Worm (Caenorhabditis elegans): Measurements from ENCODE around the gene ins-3.

The ins-3 gene

DNA sequence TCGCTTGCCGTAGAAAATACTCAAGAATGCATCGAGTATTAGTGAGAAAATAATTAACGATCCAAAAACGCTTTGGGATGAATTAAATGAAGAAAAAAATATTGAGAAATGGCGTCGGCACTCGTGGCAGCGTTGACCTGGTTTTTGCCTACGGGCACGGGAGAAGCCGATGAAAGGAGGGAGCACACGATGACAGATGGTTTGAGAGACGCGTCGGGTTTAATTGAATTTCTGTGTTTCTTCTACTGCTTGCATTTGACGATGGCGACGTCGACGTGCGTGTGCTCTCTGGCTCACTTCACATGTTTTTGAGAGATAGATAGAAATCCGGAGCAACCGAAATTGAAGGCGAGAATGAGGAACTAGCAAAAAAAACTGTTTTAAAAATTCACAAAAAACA is 39.9 kb downstream of the ins-3 start:
- TF ChIP-seq elt-3 (tag; optimal IDR thresholded peaks at IDR 0.05) = no peak
- peak; percentile 5 for TF ChIP-seq fkh-10 (GFP tag; optimal IDR thresholded peaks at IDR 0.05)

DNA sequence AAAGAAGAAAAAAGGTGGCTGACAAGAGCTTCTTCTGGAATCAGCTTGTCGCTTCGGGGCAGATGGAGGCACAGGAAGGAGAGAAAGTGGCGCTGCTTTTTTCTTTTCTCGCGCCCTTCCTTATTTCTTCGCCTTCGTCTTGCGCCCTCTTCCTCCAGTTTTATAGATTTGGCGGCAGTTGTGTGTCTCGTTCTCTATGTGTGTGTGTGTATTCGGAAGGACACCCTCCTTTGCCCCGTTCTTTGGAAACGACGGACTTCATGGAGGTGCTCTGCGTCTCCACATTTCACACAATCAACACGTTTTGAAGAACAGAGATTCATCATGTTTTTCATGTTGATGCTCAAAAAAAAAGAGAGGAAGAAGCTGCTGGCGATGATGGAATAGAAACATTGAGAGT is 41.9 kb downstream of the ins-3 start:
- TF ChIP-seq nhr-23 (tag; optimal IDR thresholded peaks at IDR 0.05) = no peak
- no peak for TF ChIP-seq ztf-4 (tag; optimal IDR thresholded peaks at IDR 0.05)
- TF ChIP-seq nhr-76 (tag; optimal IDR thresholded peaks at IDR 0.05) = no peak
- TF ChIP-seq nhr-12 (tag; optimal IDR thresholded peaks at IDR 0.05) = no peak
- TF ChIP-seq ceh-16 (tag; optimal IDR thresholded peaks at IDR 0.05) = no peak
- no peak for TF ChIP-seq ZK546.5 (tag; optimal IDR thresholded peaks at IDR 0.05)
- TF ChIP-seq ceh-28 (tag; optimal IDR thresholded peaks at IDR 0.05) = no peak
- TF ChIP-seq fos-1 (tag; optimal IDR thresholded peaks at IDR 0.05) = no peak
- TF ChIP-seq pha-4 (tag; optimal IDR thresholded peaks at IDR 0.05) = no peak
- no peak for TF ChIP-seq aly-2 (tag; optimal IDR thresholded peaks at IDR 0.05)
- no peak for TF ChIP-seq nhr-67 (tag; optimal IDR thresholded peaks at IDR 0.05)
- no peak for TF ChIP-seq pqm-1 (tag; optimal IDR thresholded peaks at IDR 0.05)
- no peak for TF ChIP-seq eor-1 (tag; optimal IDR thresholded peaks at IDR 0.05)
- TF ChIP-seq egl-5 (tag; optimal IDR thresholded peaks at IDR 0.05) = peak; percentile 35
- no peak for TF ChIP-seq lsy-12 (tag; optimal IDR thresholded peaks at IDR 0.05)
- TF ChIP-seq unc-62 (GFP tag; optimal IDR thresholded peaks at IDR 0.05) = no peak
- no peak for TF ChIP-seq egl-27 (tag; optimal IDR thresholded peaks at IDR 0.05)
- TF ChIP-seq mml-1 (tag; optimal IDR thresholded peaks at IDR 0.05) = no peak
- TF ChIP-seq ama-1 (optimal IDR thresholded peaks at IDR 0.05) = no peak
- TF ChIP-seq ztf-11 (tag; optimal IDR thresholded peaks at IDR 0.05) = no peak
- TF ChIP-seq daf-12 (tag; optimal IDR thresholded peaks at IDR 0.05) = no peak
- TF ChIP-seq nfya-1 (tag; optimal IDR thresholded peaks at IDR 0.05; ENCODE audit: insufficient read depth) = peak; percentile 42
- no peak for TF ChIP-seq zag-1 (tag; optimal IDR thresholded peaks at IDR 0.05)
- no peak for TF ChIP-seq R02D3.7 (tag; optimal IDR thresholded peaks at IDR 0.05)
- no peak for TF ChIP-seq jun-1 (tag; optimal IDR thresholded peaks at IDR 0.05)
- no peak for TF ChIP-seq fkh-2 (tag; optimal IDR thresholded peaks at IDR 0.05)
- TF ChIP-seq lin-39 (tag; optimal IDR thresholded peaks at IDR 0.05) = peak; percentile 54
- no peak for TF ChIP-seq mdl-1 (tag; optimal IDR thresholded peaks at IDR 0.05)
- TF ChIP-seq ceh-82 (tag; optimal IDR thresholded peaks at IDR 0.05) = no peak
- TF ChIP-seq hmg-11 (tag; optimal IDR thresholded peaks at IDR 0.05) = peak; percentile 40
- TF ChIP-seq nhr-77 (tag; optimal IDR thresholded peaks at IDR 0.05) = no peak
- TF ChIP-seq fkh-10 (GFP tag; optimal IDR thresholded peaks at IDR 0.05) = peak; percentile 72
- peak; percentile 25 for TF ChIP-seq nhr-11 (tag; optimal IDR thresholded peaks at IDR 0.05)
- TF ChIP-seq lin-15B (tag; optimal IDR thresholded peaks at IDR 0.05) = no peak
- TF ChIP-seq nhr-43 (tag; optimal IDR thresholded peaks at IDR 0.05; ENCODE audit: poor library complexity, severe bottlenecking) = no peak
- TF ChIP-seq elt-1 (tag; optimal IDR thresholded peaks at IDR 0.05) = no peak
- TF ChIP-seq unc-39 (tag; optimal IDR thresholded peaks at IDR 0.05) = no peak
- no peak for TF ChIP-seq nhr-237 (tag; optimal IDR thresholded peaks at IDR 0.05)
- TF ChIP-seq elt-2 (tag; optimal IDR thresholded peaks at IDR 0.05) = no peak
- no peak for TF ChIP-seq tbx-2 (tag; optimal IDR thresholded peaks at IDR 0.05)
- no peak for TF ChIP-seq nhr-25 (tag; optimal IDR thresholded peaks at IDR 0.05)

DNA sequence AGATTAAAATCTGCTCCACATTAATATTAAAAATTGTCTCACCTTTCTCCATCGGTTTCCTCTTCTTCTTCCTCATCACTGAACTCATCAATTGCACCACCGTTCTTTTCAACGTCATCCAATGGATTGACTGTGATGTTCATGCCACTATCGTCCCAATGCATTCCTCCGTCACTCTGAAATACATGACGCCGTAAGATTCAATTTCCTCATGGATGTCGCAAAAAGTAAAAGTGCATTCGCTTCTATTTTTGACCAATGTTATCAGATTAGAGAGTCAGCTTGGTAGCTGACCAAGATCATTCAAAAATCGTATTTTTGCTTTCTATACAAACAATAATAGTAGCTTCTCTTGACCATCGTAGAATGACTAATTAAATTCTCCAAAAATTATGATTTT is 44.1 kb downstream of the ins-3 start:
- TF ChIP-seq eor-1 (tag; optimal IDR thresholded peaks at IDR 0.05) = no peak
- no peak for TF ChIP-seq pha-4 (tag; optimal IDR thresholded peaks at IDR 0.05)
- peak; percentile 59 for TF ChIP-seq fkh-10 (GFP tag; optimal IDR thresholded peaks at IDR 0.05)
- TF ChIP-seq nhr-67 (tag; optimal IDR thresholded peaks at IDR 0.05) = no peak

DNA sequence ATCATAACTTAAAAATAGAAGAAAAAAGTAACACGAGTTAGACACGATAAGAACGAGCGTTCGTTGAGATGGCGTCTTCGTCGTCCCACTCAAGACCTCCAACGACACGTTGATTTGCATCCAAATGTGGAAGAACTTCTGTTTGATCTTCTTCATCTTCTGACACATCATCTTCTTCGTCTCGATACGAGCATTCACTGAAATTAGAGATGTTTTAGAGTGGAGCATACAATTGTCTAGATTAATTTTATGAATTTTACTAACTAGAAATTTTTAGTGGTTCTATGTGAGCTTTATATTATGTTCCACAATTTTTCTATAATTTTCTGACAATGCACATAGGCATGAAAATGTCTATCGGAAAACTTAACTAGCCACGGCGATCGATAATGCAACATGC is 44.8 kb downstream of the ins-3 start:
- no peak for TF ChIP-seq mml-1 (tag; optimal IDR thresholded peaks at IDR 0.05)
- TF ChIP-seq lin-15B (tag; optimal IDR thresholded peaks at IDR 0.05) = no peak

Data from whole organism, L3 larva.